Fruit fly (Drosophila melanogaster) whole organism, embryonic: ENCODE results near the gene Swip-1.

ENCODE experiments used
- Bgb ChIP-seq: fragments of 200-800 bp; sonication (Bioruptor generic); IDR thresholded peaks from 2 replicates; pipeline ENCODE4 v1.3.6; 2022; ENCODE audit warnings: missing biosample characterization, missing genetic modification characterization; ENCODE audit not compliant: partially characterized antibody
- CG10267 ChIP-seq: fragments of 200-800 bp; sonication (Bioruptor generic); optimal IDR thresholded peaks from 2 replicates; lab custom pipeline; 2018; ENCODE audit warnings: missing biosample characterization, mild to moderate bottlenecking, missing genetic modification characterization, moderate library complexity
- CG10431 ChIP-seq: fragments of 200-800 bp; sonication (Bioruptor generic); optimal IDR thresholded peaks from 3 replicates; lab custom pipeline; 2018; ENCODE audit warnings: missing biosample characterization, mild to moderate bottlenecking, missing genetic modification characterization
- CG10543 ChIP-seq: fragments of 200-800 bp; sonication (Bioruptor generic); optimal IDR thresholded peaks from 3 replicates; lab custom pipeline; 2017; ENCODE audit warnings: missing biosample characterization, mild to moderate bottlenecking, missing genetic modification characterization, moderate library complexity
- CG11723 ChIP-seq: fragments of 200-800 bp; sonication (Bioruptor generic); optimal IDR thresholded peaks from 2 replicates; lab custom pipeline; 2017; ENCODE audit warnings: missing biosample characterization, mild to moderate bottlenecking, missing genetic modification characterization
- CG12219 ChIP-seq: fragments of 200-800 bp; sonication (Bioruptor generic); optimal IDR thresholded peaks from 3 replicates; lab custom pipeline; 2018; ENCODE audit warnings: missing biosample characterization, mild to moderate bottlenecking, missing genetic modification characterization
- CG14710 ChIP-seq: fragments of 200-800 bp; sonication (Bioruptor generic); optimal IDR thresholded peaks from 3 replicates; lab custom pipeline; 2019; ENCODE audit warnings: missing biosample characterization, mild to moderate bottlenecking, missing genetic modification characterization, moderate library complexity
- CG14860 ChIP-seq: fragments of 200-800 bp; sonication (Bioruptor generic); IDR thresholded peaks from 3 replicates; pipeline ENCODE4 v1.3.6; 2022; ENCODE audit warnings: missing biosample characterization, missing genetic modification characterization; ENCODE audit not compliant: partially characterized antibody
- CG1603 ChIP-seq: fragments of 200-800 bp; sonication (Bioruptor generic); optimal IDR thresholded peaks from 2 replicates; lab custom pipeline; 2019; ENCODE audit warnings: missing biosample characterization, mild to moderate bottlenecking, missing genetic modification characterization, moderate library complexity
- CG16815 ChIP-seq: fragments of 200-800 bp; sonication (Bioruptor generic); optimal IDR thresholded peaks from 3 replicates; lab custom pipeline; 2017; ENCODE audit warnings: missing biosample characterization, mild to moderate bottlenecking, missing genetic modification characterization
- CG17359 ChIP-seq: fragments of 200-800 bp; sonication (Bioruptor generic); optimal IDR thresholded peaks from 3 replicates; lab custom pipeline; 2018; ENCODE audit warnings: missing biosample characterization, mild to moderate bottlenecking, missing genetic modification characterization, moderate library complexity
- CG17361 ChIP-seq: fragments of 200-800 bp; sonication (Bioruptor generic); IDR thresholded peaks from 3 replicates; pipeline ENCODE4 v1.3.6; 2022; ENCODE audit warnings: missing biosample characterization, missing genetic modification characterization
- CG2875 ChIP-seq: fragments of 200-800 bp; sonication (Bioruptor generic); optimal IDR thresholded peaks from 2 replicates; lab custom pipeline; 2017; ENCODE audit warnings: missing biosample characterization, mild to moderate bottlenecking, missing genetic modification characterization, missing genetic modification reagents
- CG30403 ChIP-seq: fragments of 200-800 bp; sonication (Bioruptor generic); optimal IDR thresholded peaks from 3 replicates; lab custom pipeline; 2016; ENCODE audit warnings: missing biosample characterization, missing genetic modification characterization
- CG31224 ChIP-seq: fragments of 200-800 bp; sonication (Bioruptor generic); IDR thresholded peaks from 2 replicates; pipeline ENCODE4 v1.3.6; 2022; ENCODE audit warnings: missing biosample characterization, missing genetic modification characterization
- CG31441 ChIP-seq: fragments of 200-800 bp; sonication (Bioruptor generic); IDR thresholded peaks from 2 replicates; pipeline ENCODE4 v1.3.6; 2022; ENCODE audit warnings: missing biosample characterization, missing genetic modification characterization
- CG4707 ChIP-seq: fragments of 200-800 bp; sonication (Bioruptor generic); optimal IDR thresholded peaks from 2 replicates; lab custom pipeline; 2018; ENCODE audit warnings: missing biosample characterization, mild to moderate bottlenecking, missing genetic modification characterization, moderate library complexity
- CG4820 ChIP-seq: fragments of 200-800 bp; sonication (Bioruptor generic); optimal IDR thresholded peaks from 3 replicates; lab custom pipeline; 2016; ENCODE audit warnings: missing biosample characterization, missing genetic modification characterization
- CG6689 ChIP-seq: fragments of 200-800 bp; sonication (Bioruptor generic); IDR thresholded peaks from 2 replicates; pipeline ENCODE4 v1.3.6; 2022; ENCODE audit warnings: missing biosample characterization, missing genetic modification characterization
- CG8944 ChIP-seq: fragments of 200-800 bp; sonication (Bioruptor generic); optimal IDR thresholded peaks from 3 replicates; lab custom pipeline; 2016; ENCODE audit warnings: missing biosample characterization, missing genetic modification characterization
- CG9609 ChIP-seq: fragments of 200-800 bp; sonication (Bioruptor generic); optimal IDR thresholded peaks from 3 replicates; lab custom pipeline; 2016; ENCODE audit warnings: missing biosample characterization, missing genetic modification characterization
- CG9727 ChIP-seq: fragments of 200-800 bp; sonication (Bioruptor generic); optimal IDR thresholded peaks from 3 replicates; lab custom pipeline; 2017; ENCODE audit warnings: missing biosample characterization, mild to moderate bottlenecking, missing genetic modification characterization
- CG9817 ChIP-seq: fragments of 200-800 bp; sonication (Bioruptor generic); optimal IDR thresholded peaks from 2 replicates; lab custom pipeline; 2018; ENCODE audit warnings: missing biosample characterization, mild to moderate bottlenecking, missing genetic modification characterization, moderate library complexity
- CTCF ChIP-seq: fragments of 200-800 bp; sonication (Bioruptor generic); optimal IDR thresholded peaks from 2 replicates; lab custom pipeline; 2017; ENCODE audit warnings: missing biosample characterization, mild to moderate bottlenecking, missing genetic modification characterization, moderate library complexity
- Deaf1 ChIP-seq: fragments of 200-800 bp; optimal IDR thresholded peaks from 3 replicates; lab custom pipeline; 2019; ENCODE audit warnings: missing biosample characterization, mild to moderate bottlenecking, missing genetic modification characterization, moderate library complexity
- Drgx ChIP-seq: fragments of 200-800 bp; sonication (Bioruptor generic); IDR thresholded peaks from 2 replicates; pipeline ENCODE4 v1.3.6; 2022; ENCODE audit warnings: missing biosample characterization, missing genetic modification characterization
- Gug ChIP-seq: fragments of 200-800 bp; sonication (Bioruptor generic); IDR thresholded peaks from 4 replicates; pipeline ENCODE4 v1.3.6; 2022; ENCODE audit warnings: missing biosample characterization, missing genetic modification characterization
- Med ChIP-seq: fragments of 200-800 bp; sonication (Bioruptor generic); peaks from one replicate; lab custom pipeline; 2016; ENCODE audit warnings: missing biosample characterization, missing genetic modification characterization, mild to moderate bottlenecking, inconsistent platforms, moderate library complexity
- Ssrp ChIP-seq: fragments of 200-800 bp; sonication (Bioruptor generic); optimal IDR thresholded peaks from 2 replicates; lab custom pipeline; 2018; ENCODE audit warnings: missing biosample characterization, mild to moderate bottlenecking, missing genetic modification characterization, moderate library complexity
- Xrp1 ChIP-seq: fragments of 200-800 bp; sonication (Bioruptor generic); IDR thresholded peaks from 2 replicates; pipeline ENCODE4 v1.3.6; 2022; ENCODE audit warnings: missing biosample characterization, missing genetic modification characterization
- al ChIP-seq: fragments of 200-800 bp; sonication (Bioruptor generic); IDR thresholded peaks from 2 replicates; pipeline ENCODE4 v1.3.6; 2022; ENCODE audit warnings: missing biosample characterization, missing genetic modification characterization
- ato ChIP-seq: fragments of 200-800 bp; sonication (Bioruptor generic); IDR thresholded peaks from 2 replicates; pipeline ENCODE4 v1.3.6; 2022; ENCODE audit warnings: missing biosample characterization, missing genetic modification characterization; ENCODE audit not compliant: partially characterized antibody
- bcd ChIP-seq: fragments of 200-800 bp; sonication (Bioruptor generic); optimal IDR thresholded peaks from 2 replicates; lab custom pipeline; 2017; ENCODE audit warnings: missing biosample characterization, mild to moderate bottlenecking, missing genetic modification characterization
- croc ChIP-seq: fragments of 200-800 bp; sonication (Bioruptor generic); conservative IDR thresholded peaks from 3 replicates; pipeline ENCODE4 v1.3.6; 2022; ENCODE audit warnings: missing biosample characterization, missing genetic modification characterization
- danr ChIP-seq: fragments of 200-800 bp; sonication (Bioruptor generic); IDR thresholded peaks from 2 replicates; pipeline ENCODE4 v1.3.6; 2022; ENCODE audit warnings: missing biosample characterization, missing genetic modification characterization
- fd102C ChIP-seq: fragments of 200-800 bp; sonication (Bioruptor generic); optimal IDR thresholded peaks from 2 replicates; lab custom pipeline; 2018; ENCODE audit warnings: missing biosample characterization, mild to moderate bottlenecking, missing genetic modification characterization, moderate library complexity
- her ChIP-seq: fragments of 200-800 bp; sonication (Bioruptor generic); optimal IDR thresholded peaks from 2 replicates; lab custom pipeline; 2016; ENCODE audit warnings: missing biosample characterization, missing genetic modification characterization
- jigr1 ChIP-seq: fragments of 200-800 bp; sonication (Bioruptor generic); IDR thresholded peaks from 3 replicates; pipeline ENCODE4 v1.3.6; 2022; ENCODE audit warnings: missing biosample characterization, missing genetic modification characterization
- kay ChIP-seq: fragments of 200-800 bp; sonication (Bioruptor generic); optimal IDR thresholded peaks from 2 replicates; lab custom pipeline; 2016; ENCODE audit warnings: missing biosample characterization, missing genetic modification characterization
- nau ChIP-seq: fragments of 200-800 bp; sonication (Bioruptor generic); optimal IDR thresholded peaks from 3 replicates; lab custom pipeline; 2017; ENCODE audit warnings: missing biosample characterization, mild to moderate bottlenecking, missing genetic modification characterization, missing genetic modification reagents
- nerfin-1 ChIP-seq: fragments of 200-800 bp; sonication (Bioruptor generic); optimal IDR thresholded peaks from 3 replicates; lab custom pipeline; 2019; ENCODE audit warnings: missing biosample characterization, mild to moderate bottlenecking, missing genetic modification characterization, moderate library complexity
- nmo ChIP-seq: fragments of 200-800 bp; sonication (Bioruptor generic); optimal IDR thresholded peaks from 2 replicates; lab custom pipeline; 2018; ENCODE audit warnings: missing biosample characterization, mild to moderate bottlenecking, missing genetic modification characterization, moderate library complexity
- repo ChIP-seq: fragments of 200-800 bp; sonication (Bioruptor generic); optimal IDR thresholded peaks from 2 replicates; lab custom pipeline; 2016; ENCODE audit warnings: missing biosample characterization, missing genetic modification characterization
- row ChIP-seq: fragments of 200-800 bp; sonication (Bioruptor generic); IDR thresholded peaks from 3 replicates; pipeline ENCODE4 v1.3.6; 2022; ENCODE audit warnings: missing biosample characterization, missing genetic modification characterization
- sens ChIP-seq: fragments of 200-800 bp; sonication (Bioruptor generic); peaks from one replicate; lab custom pipeline; 2016; ENCODE audit warnings: missing biosample characterization, missing genetic modification characterization
- tna ChIP-seq: fragments of 200-800 bp; sonication (Bioruptor generic); IDR thresholded peaks from 2 replicates; pipeline ENCODE4 v1.3.6; 2022; ENCODE audit warnings: missing biosample characterization, missing genetic modification characterization; ENCODE audit not compliant: partially characterized antibody
- trem ChIP-seq: fragments of 200-800 bp; optimal IDR thresholded peaks from 3 replicates; lab custom pipeline; 2019; ENCODE audit warnings: missing biosample characterization, mild to moderate bottlenecking, missing genetic modification characterization, moderate library complexity
- trh ChIP-seq: fragments of 200-800 bp; sonication (Bioruptor generic); optimal IDR thresholded peaks from 2 replicates; lab custom pipeline; 2016; ENCODE audit warnings: missing biosample characterization, missing genetic modification characterization
- zen ChIP-seq: fragments of 200-800 bp; sonication (Bioruptor generic); optimal IDR thresholded peaks from 3 replicates; lab custom pipeline; 2018; ENCODE audit warnings: missing biosample characterization, mild to moderate bottlenecking, missing genetic modification characterization, moderate library complexity

Swip-1 gene

DNA sequence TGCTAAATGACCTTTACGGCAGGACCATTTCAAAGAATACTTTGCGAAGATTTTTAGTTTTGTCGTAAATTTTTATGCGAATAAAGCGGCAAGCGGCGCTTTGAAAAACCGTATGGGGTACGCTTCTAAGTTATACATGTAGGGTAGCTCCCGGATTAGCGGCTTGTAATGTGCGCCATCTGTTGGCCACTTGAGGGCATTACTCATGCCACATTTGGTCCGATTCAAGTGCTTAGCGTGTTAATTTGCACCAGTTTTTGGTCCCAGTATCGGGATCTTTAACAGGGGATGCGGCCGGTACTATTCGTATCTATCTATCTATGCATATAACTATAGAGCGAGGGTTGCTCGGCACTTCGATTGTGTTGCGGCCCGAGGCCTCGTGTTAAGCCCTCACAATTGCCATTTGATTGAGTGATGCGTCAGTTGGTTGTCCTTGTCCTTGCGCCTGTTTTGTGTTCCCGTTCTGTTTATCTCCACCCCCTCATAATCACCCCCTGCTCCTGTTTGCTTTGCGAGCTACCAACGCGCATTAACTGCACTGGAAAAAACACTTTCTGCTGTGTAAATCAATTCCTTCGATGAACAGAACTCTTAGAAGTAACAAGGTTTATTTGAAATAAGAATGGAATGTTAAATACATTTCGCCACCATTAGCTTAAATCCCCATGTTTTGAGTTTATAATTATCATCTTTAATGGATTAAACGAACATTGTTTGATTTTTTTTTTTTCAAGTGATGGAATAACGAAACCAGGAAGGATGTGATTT is 56.5 kb downstream of the Swip-1 start (continued):
- TF ChIP-seq croc = peak; percentile 22; the same call in 1 of the 3 replicates
- TF ChIP-seq trem (tag; lab: Kevin White, UChicago) = peak; percentile 11
- TF ChIP-seq CG9817 (tag; lab: Kevin White, UChicago) = no peak
- TF ChIP-seq CG14710 (tag; lab: Kevin White, UChicago) = peak; percentile 59
- no peak for TF ChIP-seq bcd (GFP tag; lab: Kevin White, UChicago)
- no peak for TF ChIP-seq CG8944 (GFP tag; lab: Kevin White, UChicago)
- peak; percentile 47; the same call in 1 of the 2 replicates for TF ChIP-seq CG31441 (GFP tag; lab: Robert Waterston, UW)
- TF ChIP-seq CG4820 (GFP tag; lab: Kevin White, UChicago) = peak; percentile 14
- TF ChIP-seq jigr1 (GFP tag; lab: Robert Waterston, UW) = no peak
- peak; percentile 14 for TF ChIP-seq CG30403 (GFP tag; lab: Kevin White, UChicago)
- TF ChIP-seq CG10431 = no peak
- TF ChIP-seq Med (GFP tag; lab: Kevin White, UChicago) = peak; percentile 73
- no peak for TF ChIP-seq CG11723
- peak; percentile 19 for TF ChIP-seq zen (tag; lab: Kevin White, UChicago)
- no peak for TF ChIP-seq CG2875
- TF ChIP-seq kay (GFP tag; lab: Kevin White, UChicago) = no peak
- peak; percentile 49 for TF ChIP-seq nerfin-1 (tag; lab: Kevin White, UChicago)
- no peak for TF ChIP-seq fd102C (GFP tag; lab: Kevin White, UChicago)
- peak; percentile 28; the same call in 1 of the 3 replicates for TF ChIP-seq row
- TF ChIP-seq Bgb (GFP tag; lab: Robert Waterston, UW) = no peak
- peak; percentile 62; the same call in 1 of the 2 replicates for TF ChIP-seq Xrp1 (GFP tag; lab: Robert Waterston, UW)
- TF ChIP-seq CG12219 = peak; percentile 15
- no peak for TF ChIP-seq repo
- no peak for TF ChIP-seq CG10543 (GFP tag; lab: Kevin White, UChicago)
- TF ChIP-seq CG4707 (GFP tag; lab: Kevin White, UChicago) = no peak
- TF ChIP-seq danr = no peak
- TF ChIP-seq Deaf1 (tag; lab: Kevin White, UChicago) = no peak
- peak; percentile 92 for TF ChIP-seq sens (GFP tag; lab: Kevin White, UChicago)
- TF ChIP-seq tna (GFP tag; lab: Robert Waterston, UW) = no peak
- peak; percentile 68 for TF ChIP-seq CG1603 (tag; lab: Kevin White, UChicago)
- peak; percentile 45; the same call in 1 of the 3 replicates for TF ChIP-seq CG17361 (GFP tag; lab: Robert Waterston, UW)
- peak; percentile 25 for TF ChIP-seq CG9609 (GFP tag; lab: Kevin White, UChicago)
- TF ChIP-seq CG10267 = peak; percentile 59
- TF ChIP-seq trh (GFP tag; lab: Kevin White, UChicago) = no peak
- no peak for TF ChIP-seq CG31224
- no peak for TF ChIP-seq her (GFP tag; lab: Kevin White, UChicago)
- TF ChIP-seq nmo = peak; percentile 26
- peak; percentile 44 for TF ChIP-seq CG9727 (GFP tag; lab: Kevin White, UChicago)
- peak; percentile 86 for TF ChIP-seq CTCF (GFP tag; lab: Kevin White, UChicago)
- TF ChIP-seq Drgx (GFP tag; lab: Robert Waterston, UW) = no peak
- TF ChIP-seq CG16815 = peak; percentile 24
- no peak for TF ChIP-seq CG14860 (GFP tag; lab: Robert Waterston, UW)
- no peak for TF ChIP-seq nau (GFP tag; lab: Kevin White, UChicago)
- TF ChIP-seq Gug (GFP tag; lab: Robert Waterston, UW) = no peak
- peak; percentile 19 for TF ChIP-seq Ssrp (tag; lab: Kevin White, UChicago)
- TF ChIP-seq ato (GFP tag; lab: Robert Waterston, UW) = 0 out of 2 replicates have a peak, but pooled peaks have one; percentile 22
- no peak for TF ChIP-seq al
- peak; percentile 15 for TF ChIP-seq CG17359 (tag; lab: Kevin White, UChicago)
- 0 out of 2 replicates have a peak, but pooled peaks have one; percentile 19 for TF ChIP-seq CG6689 (GFP tag; lab: Robert Waterston, UW)
